Worm (Caenorhabditis elegans) whole organism, mixed stage, embryonic: Measurements from ENCODE around the gene dac-1.

Experiments used
- ces-1 ChIP-seq: fragments of 150-350 bp; optimal IDR thresholded peaks from 2 replicates; lab custom pipeline; 2014; ENCODE audit warnings: missing biosample characterization, missing genetic modification reagents, missing genetic modification characterization
- cnd-1 ChIP-seq: fragments of 200-800 bp; sonication (Bioruptor generic); optimal IDR thresholded peaks from 2 replicates; lab custom pipeline; 2018; ENCODE audit warnings: mild to moderate bottlenecking, missing genetic modification characterization, missing compliant biosample characterization
- nhr-12 ChIP-seq: fragments of 150-350 bp; optimal IDR thresholded peaks from 2 replicates; lab custom pipeline; 2014; ENCODE audit warnings: missing biosample characterization, missing genetic modification characterization
- nhr-237 ChIP-seq: fragments of 150-350 bp; optimal IDR thresholded peaks from 2 replicates; lab custom pipeline; 2014; ENCODE audit warnings: missing biosample characterization, missing genetic modification characterization
- nhr-28 ChIP-seq: fragments of 150-350 bp; optimal IDR thresholded peaks from 2 replicates; lab custom pipeline; 2014; ENCODE audit warnings: missing biosample characterization, missing genetic modification characterization
- pha-4 ChIP-seq: fragments of 150-350 bp; optimal IDR thresholded peaks from 2 replicates; lab custom pipeline; 2018; ENCODE audit warnings: missing biosample characterization, missing genetic modification reagents, missing genetic modification characterization
- snpc-4 ChIP-seq: fragments of 150-350 bp; optimal IDR thresholded peaks from 2 replicates; lab custom pipeline; 2014; ENCODE audit warnings: missing biosample characterization, missing genetic modification characterization
- unc-62 ChIP-seq: fragments of 150-350 bp; optimal IDR thresholded peaks from 2 replicates; lab custom pipeline; 2014; ENCODE audit warnings: missing biosample characterization, missing genetic modification reagents, missing genetic modification characterization
- ztf-11 ChIP-seq: fragments of 150-350 bp; optimal IDR thresholded peaks from 2 replicates; lab custom pipeline; 2014; ENCODE audit warnings: missing biosample characterization, missing genetic modification characterization

DNA sequence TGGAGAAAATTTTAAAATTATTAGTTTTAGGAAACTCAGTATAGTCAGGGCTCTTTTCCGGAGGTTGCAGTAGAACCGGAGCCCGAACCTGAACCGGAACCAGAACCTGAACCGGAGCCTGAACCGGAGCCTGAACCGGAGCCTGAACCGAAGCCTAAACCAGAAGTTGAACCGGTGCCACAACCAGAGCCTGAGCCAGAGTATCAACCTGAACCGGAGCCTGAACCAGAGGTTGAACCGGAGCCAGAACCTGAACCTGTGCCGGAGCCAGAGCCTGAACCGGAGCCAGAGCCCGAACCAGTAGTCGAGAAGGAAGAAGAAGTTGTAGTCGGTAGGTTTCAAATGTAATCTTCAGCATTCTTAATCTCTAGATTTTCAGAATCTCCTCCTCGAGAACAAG lies 47.4 kb upstream of the dac-1 start:
- TF ChIP-seq ces-1 (no peak), nhr-237 (tag; lab: Kevin White, UChicago) (no peak), nhr-28 (tag; lab: Kevin White, UChicago) (no peak), cnd-1 (tag; lab: Kevin White, UChicago) (no peak), snpc-4 (tag; lab: Kevin White, UChicago) (no peak), nhr-12 (tag; lab: Kevin White, UChicago) (no peak), ztf-11 (tag; lab: Kevin White, UChicago) (no peak), pha-4 (tag; lab: Kevin White, UChicago) (no peak), unc-62 (GFP tag; lab: Kevin White, UChicago) (no peak)
